Worm (Caenorhabditis elegans): ENCODE results near the gene F59E12.1.

- TF ChIP-seq W03F9.2 (tag; optimal IDR thresholded peaks at IDR 0.05): no peak
- TF ChIP-seq him-1 (tag; optimal IDR thresholded peaks at IDR 0.05): no peak
Measured at ce11 chrII:5694798-5695197, 40.5 kb downstream of the F59E12.1 start, which contains the start of gene C25H3.14.
